Worm (Caenorhabditis elegans) whole organism, L4/young adult: ENCODE data around the gene fbxa-199.

ENCODE experiments used
- W03F9.2 ChIP-seq: fragments of 150-350 bp; optimal IDR thresholded peaks from 2 replicates; lab custom pipeline; 2014; ENCODE audit warnings: missing biosample characterization, missing genetic modification characterization
- him-1 ChIP-seq: sonication (generic microtip); optimal IDR thresholded peaks from 2 replicates; lab custom pipeline; 2016; ENCODE audit warnings: missing genotype, missing genetic modification reagents, missing genetic modification characterization, missing compliant biosample characterization

- TF ChIP-seq W03F9.2 (tag; lab: Kevin White, UChicago) (no peak), him-1 (no peak)
Observed at ce11 chrV:15395347-15395746, 3.3 kb downstream of the fbxa-199 start, which contains the start of gene cyb-3.
